Fruit fly (Drosophila melanogaster) whole organism, embryonic: ENCODE measurements around the gene CG5515.
A peak's percentile ranks its signal among the peaks of the same experiment; 100 is the strongest.

Experiments
- Atf-2 ChIP-seq: fragments of 200-800 bp; sonication (Bioruptor generic); optimal IDR thresholded peaks from 2 replicates; lab custom pipeline; 2016; ENCODE audit warnings: missing biosample characterization, missing genetic modification characterization
- CG11085 ChIP-seq: fragments of 200-800 bp; sonication (Bioruptor generic); IDR thresholded peaks from 2 replicates; pipeline ENCODE4 v1.3.6; 2022; ENCODE audit warnings: missing biosample characterization, missing genetic modification characterization
- CG11723 ChIP-seq: fragments of 200-800 bp; sonication (Bioruptor generic); optimal IDR thresholded peaks from 2 replicates; lab custom pipeline; 2017; ENCODE audit warnings: missing biosample characterization, mild to moderate bottlenecking, missing genetic modification characterization
- CG12071 ChIP-seq: fragments of 200-800 bp; sonication (Bioruptor generic); optimal IDR thresholded peaks from 3 replicates; lab custom pipeline; 2018; ENCODE audit warnings: missing biosample characterization, mild to moderate bottlenecking, missing genetic modification characterization
- CG12299 ChIP-seq: fragments of 200-800 bp; sonication (Bioruptor generic); optimal IDR thresholded peaks from 2 replicates; lab custom pipeline; 2018; ENCODE audit warnings: missing biosample characterization, mild to moderate bottlenecking, missing genetic modification characterization
- CG12744 ChIP-seq: fragments of 200-800 bp; sonication (Bioruptor generic); optimal IDR thresholded peaks from 2 replicates; lab custom pipeline; 2016; ENCODE audit warnings: missing biosample characterization, missing genetic modification characterization
- CG13287 ChIP-seq: fragments of 200-800 bp; sonication (Bioruptor generic); IDR thresholded peaks from 2 replicates; pipeline ENCODE4 v1.3.6; 2022; ENCODE audit warnings: missing biosample characterization, missing genetic modification characterization; ENCODE audit not compliant: partially characterized antibody
- CG14710 ChIP-seq: fragments of 200-800 bp; sonication (Bioruptor generic); optimal IDR thresholded peaks from 3 replicates; lab custom pipeline; 2019; ENCODE audit warnings: missing biosample characterization, mild to moderate bottlenecking, missing genetic modification characterization, moderate library complexity
- CG17359 ChIP-seq: fragments of 200-800 bp; sonication (Bioruptor generic); optimal IDR thresholded peaks from 3 replicates; lab custom pipeline; 2018; ENCODE audit warnings: missing biosample characterization, mild to moderate bottlenecking, missing genetic modification characterization, moderate library complexity
- CG3065 ChIP-seq: fragments of 200-800 bp; sonication (Bioruptor generic); optimal IDR thresholded peaks from 2 replicates; lab custom pipeline; 2016; ENCODE audit warnings: missing biosample characterization, missing genetic modification characterization
- CG32532 ChIP-seq: fragments of 200-800 bp; sonication (Bioruptor generic); IDR thresholded peaks from 2 replicates; pipeline ENCODE4 v1.3.6; 2022; ENCODE audit warnings: missing biosample characterization, missing genetic modification characterization
- CG3281 ChIP-seq: fragments of 200-800 bp; sonication (Bioruptor generic); optimal IDR thresholded peaks from 3 replicates; lab custom pipeline; 2017; ENCODE audit warnings: missing biosample characterization, mild to moderate bottlenecking, missing genetic modification characterization
- CG3726 ChIP-seq: fragments of 200-800 bp; sonication (Bioruptor generic); IDR thresholded peaks from 3 replicates; pipeline ENCODE4, ENCODE4 v1.3.6; 2022; ENCODE audit warnings: missing biosample characterization, missing genetic modification characterization
- CG4360 ChIP-seq: fragments of 200-800 bp; sonication (Bioruptor generic); IDR thresholded peaks from 2 replicates; pipeline ENCODE4 v1.3.6; 2022; ENCODE audit warnings: missing biosample characterization, missing genetic modification characterization
- CG6272 ChIP-seq: fragments of 200-800 bp; sonication (Bioruptor generic); IDR thresholded peaks from 2 replicates; pipeline ENCODE4 v1.3.6; 2022; ENCODE audit warnings: missing biosample characterization, missing genetic modification characterization
- CG6654 ChIP-seq: fragments of 200-800 bp; sonication (Bioruptor generic); optimal IDR thresholded peaks from 2 replicates; lab custom pipeline; 2017; ENCODE audit warnings: missing biosample characterization, mild to moderate bottlenecking, missing genetic modification characterization
- CG6813 ChIP-seq: fragments of 200-800 bp; sonication (Bioruptor generic); optimal IDR thresholded peaks from 2 replicates; lab custom pipeline; 2017; ENCODE audit warnings: missing biosample characterization, missing genetic modification characterization, mild to moderate bottlenecking, moderate library complexity, missing genetic modification reagents
- CG7556 ChIP-seq: fragments of 200-800 bp; sonication (Bioruptor generic); optimal IDR thresholded peaks from 2 replicates; lab custom pipeline; 2017; ENCODE audit warnings: missing biosample characterization, mild to moderate bottlenecking, missing genetic modification characterization
- CG7987 ChIP-seq: fragments of 200-800 bp; sonication (Bioruptor generic); optimal IDR thresholded peaks from 2 replicates; lab custom pipeline; 2018; ENCODE audit warnings: missing biosample characterization, mild to moderate bottlenecking, missing genetic modification characterization, moderate library complexity
- CG8089 ChIP-seq: fragments of 200-800 bp; sonication (Bioruptor generic); optimal IDR thresholded peaks from 3 replicates; lab custom pipeline; 2016; ENCODE audit warnings: missing biosample characterization, missing genetic modification characterization
- CG8924 ChIP-seq: fragments of 200-800 bp; optimal IDR thresholded peaks from 3 replicates; lab custom pipeline; 2019; ENCODE audit warnings: missing biosample characterization, mild to moderate bottlenecking, missing genetic modification characterization, moderate library complexity
- CkIIα-i1 ChIP-seq: fragments of 200-800 bp; sonication (Bioruptor generic); IDR thresholded peaks from 2 replicates; pipeline ENCODE4 v1.3.6; 2022; ENCODE audit warnings: missing biosample characterization, missing genetic modification characterization
- HmgZ ChIP-seq: fragments of 200-800 bp; sonication (Bioruptor generic); optimal IDR thresholded peaks from 2 replicates; lab custom pipeline; 2018; ENCODE audit warnings: missing biosample characterization, mild to moderate bottlenecking, missing genetic modification characterization
- Hr39 ChIP-seq: fragments of >200 bp; optimal IDR thresholded peaks from 2 replicates; lab custom pipeline; 2017
- Med ChIP-seq: fragments of 200-800 bp; sonication (Bioruptor generic); peaks from one replicate; lab custom pipeline; 2016; ENCODE audit warnings: missing biosample characterization, missing genetic modification characterization, mild to moderate bottlenecking, inconsistent platforms, moderate library complexity
- Mrtf ChIP-seq: fragments of 200-800 bp; sonication (Bioruptor generic); IDR thresholded peaks from 3 replicates; pipeline ENCODE4 v1.3.6; 2022; ENCODE audit warnings: missing biosample characterization, missing genetic modification characterization
- NC2α ChIP-seq: fragments of 200-800 bp; sonication (Bioruptor generic); optimal IDR thresholded peaks from 2 replicates; lab custom pipeline; 2016; ENCODE audit warnings: missing biosample characterization, missing genetic modification characterization
- Oli ChIP-seq: fragments of 200-800 bp; sonication (Bioruptor generic); optimal IDR thresholded peaks from 2 replicates; lab custom pipeline; 2018; ENCODE audit warnings: missing biosample characterization, mild to moderate bottlenecking, missing genetic modification characterization, moderate library complexity
- Scr ChIP-seq: fragments of 200-800 bp; sonication (Bioruptor generic); IDR thresholded peaks from 2 replicates; pipeline ENCODE4 v1.3.6; 2022; ENCODE audit warnings: missing biosample characterization, missing genetic modification characterization; ENCODE audit not compliant: partially characterized antibody
- Usf ChIP-seq: fragments of 200-800 bp; sonication (Bioruptor generic); optimal IDR thresholded peaks from 2 replicates; lab custom pipeline; 2017; ENCODE audit warnings: missing genotype, missing biosample characterization, missing genetic modification characterization
- ab ChIP-seq: fragments of 200-800 bp; sonication (Bioruptor generic); optimal IDR thresholded peaks from 2 replicates; lab custom pipeline; 2016; ENCODE audit warnings: missing biosample characterization, missing genetic modification characterization
- ac ChIP-seq: fragments of 200-800 bp; sonication (Bioruptor generic); optimal IDR thresholded peaks from 3 replicates; lab custom pipeline; 2017; ENCODE audit warnings: missing biosample characterization, mild to moderate bottlenecking, missing genetic modification characterization
- az2 ChIP-seq: fragments of 200-800 bp; sonication (Bioruptor generic); optimal IDR thresholded peaks from 3 replicates; lab custom pipeline; 2016; ENCODE audit warnings: missing biosample characterization, missing genetic modification characterization
- bsh ChIP-seq, 2 experiments: fragments of 200-800 bp; sonication (Bioruptor generic); optimal IDR thresholded peaks; 2 replicates each; lab custom pipeline; 2017 to 2018; ENCODE audit warnings: mild to moderate bottlenecking in 2 of 2, missing biosample characterization in 2 of 2, missing genetic modification characterization in 2 of 2, moderate library complexity in 1 of 2
- dimm ChIP-seq: fragments of 200-800 bp; sonication (Bioruptor generic); IDR thresholded peaks from 2 replicates; pipeline ENCODE4 v1.3.6; 2022; ENCODE audit warnings: missing biosample characterization, missing genetic modification characterization
- fd102C ChIP-seq: fragments of 200-800 bp; sonication (Bioruptor generic); optimal IDR thresholded peaks from 2 replicates; lab custom pipeline; 2018; ENCODE audit warnings: missing biosample characterization, mild to moderate bottlenecking, missing genetic modification characterization, moderate library complexity
- fd96Cb ChIP-seq: fragments of 200-800 bp; sonication (Bioruptor generic); optimal IDR thresholded peaks from 2 replicates; lab custom pipeline; 2018; ENCODE audit warnings: missing biosample characterization, mild to moderate bottlenecking, missing genetic modification characterization, moderate library complexity
- grn ChIP-seq: fragments of 200-800 bp; sonication (Bioruptor generic); optimal IDR thresholded peaks from 3 replicates; lab custom pipeline; 2017; ENCODE audit warnings: missing biosample characterization, missing genetic modification characterization
- h ChIP-seq: fragments of >200 bp; optimal IDR thresholded peaks from 2 replicates; lab custom pipeline; 2017
- hkb ChIP-seq, 2 experiments: fragments of 200-800 bp in 1 of 2; fragments of >200 bp in 1 of 2; sonication (Bioruptor generic) in 1 of 2; IDR thresholded peaks in 1 of 2; optimal IDR thresholded peaks in 1 of 2; 2 replicates each; pipeline versions ENCODE4 v1.3.6 to Lab custom; 2017 to 2022; ENCODE audit warnings: missing biosample characterization in 1 of 2, missing genetic modification characterization in 1 of 2
- mld ChIP-seq: fragments of 200-800 bp; sonication (Bioruptor generic); IDR thresholded peaks from 3 replicates; pipeline ENCODE4 v1.3.6; 2022; ENCODE audit warnings: missing biosample characterization, missing genetic modification characterization; ENCODE audit not compliant: partially characterized antibody
- org-1 ChIP-seq: fragments of 200-800 bp; sonication (Bioruptor generic); optimal IDR thresholded peaks from 2 replicates; lab custom pipeline; 2017; ENCODE audit warnings: missing biosample characterization, missing genetic modification characterization
- prd ChIP-seq, 3 experiments: fragments of >200 bp in 2 of 3; fragments of 200-800 bp in 1 of 3; sonication (Bioruptor generic) in 1 of 3; optimal IDR thresholded peaks in 2 of 3; IDR thresholded peaks in 1 of 3; 2 replicates in 2 of 3; 3 replicates in 1 of 3; pipeline versions ENCODE4 v1.3.6 to Lab custom; 2017 to 2022; ENCODE audit warnings: missing biosample characterization in 1 of 3, missing genetic modification characterization in 1 of 3
- repo ChIP-seq: fragments of 200-800 bp; sonication (Bioruptor generic); optimal IDR thresholded peaks from 2 replicates; lab custom pipeline; 2016; ENCODE audit warnings: missing biosample characterization, missing genetic modification characterization
- scrt ChIP-seq: fragments of 200-800 bp; sonication (Bioruptor generic); optimal IDR thresholded peaks from 2 replicates; lab custom pipeline; 2018; ENCODE audit warnings: missing biosample characterization, mild to moderate bottlenecking, missing genetic modification characterization, moderate library complexity
- stc ChIP-seq: fragments of 200-800 bp; sonication (Bioruptor generic); IDR thresholded peaks from 2 replicates; pipeline ENCODE4 v1.3.6; 2022; ENCODE audit warnings: missing biosample characterization, missing genetic modification characterization
- stwl ChIP-seq: fragments of 200-800 bp; sonication (Bioruptor generic); optimal IDR thresholded peaks from 3 replicates; lab custom pipeline; 2018; ENCODE audit warnings: missing biosample characterization, mild to moderate bottlenecking, missing genetic modification characterization, moderate library complexity
- tio ChIP-seq: fragments of 200-800 bp; sonication (Bioruptor generic); optimal IDR thresholded peaks from 2 replicates; lab custom pipeline; 2017; ENCODE audit warnings: missing biosample characterization, missing genetic modification characterization, inconsistent platforms
- trh ChIP-seq: fragments of 200-800 bp; sonication (Bioruptor generic); optimal IDR thresholded peaks from 2 replicates; lab custom pipeline; 2016; ENCODE audit warnings: missing biosample characterization, missing genetic modification characterization
- vnd ChIP-seq: fragments of 200-800 bp; sonication (Bioruptor generic); IDR thresholded peaks from 3 replicates; pipeline ENCODE4 v1.3.6; 2022; ENCODE audit warnings: missing biosample characterization, missing genetic modification characterization; ENCODE audit not compliant: partially characterized antibody

CG5515 gene

dm6 chr3R:24193373-24193879 is 4.7 kb upstream of the CG5515 start, which contains the start of the genes SMC6 and CG6204 (continued):
- TF ChIP-seq CG12744 (peak; percentile 80), NC2α (GFP tag; lab: Kevin White, UChicago) (peak; percentile 63), Hr39 (lab: Kevin White, UChicago) (no peak), hkb (optimal IDR thresholded peaks at IDR 0.05; lab: Kevin White, UChicago) (no peak), hkb (GFP tag; IDR thresholded peaks at IDR 0.05; lab: Robert Waterston, UW) (peak; percentile 95), Med (GFP tag; lab: Kevin White, UChicago) (peak; percentile 96), Oli (tag; lab: Kevin White, UChicago) (peak; percentile 96), stwl (tag; lab: Kevin White, UChicago) (peak; percentile 73), CG6272 (GFP tag; lab: Robert Waterston, UW) (peak; percentile 94), org-1 (GFP tag; lab: Kevin White, UChicago) (peak; percentile 88), trh (GFP tag; lab: Kevin White, UChicago) (peak; percentile 78), prd (optimal IDR thresholded peaks at IDR 0.05; lab: Kevin White, UChicago) (no peak), prd (GFP tag; IDR thresholded peaks at IDR 0.05; lab: Robert Waterston, UW) (peak; percentile 97), CG32532 (peak; percentile 96), CG7987 (GFP tag; lab: Kevin White, UChicago) (peak; percentile 72), CG11085 (peak; percentile 86), CG11723 (GFP tag; lab: Kevin White, UChicago) (peak; percentile 75), Scr (GFP tag; lab: Robert Waterston, UW) (peak; percentile 59), ab (GFP tag; lab: Kevin White, UChicago) (peak; percentile 39), Atf-2 (peak; percentile 71), CG7556 (GFP tag; lab: Kevin White, UChicago) (peak; percentile 93), CG8089 (GFP tag; lab: Kevin White, UChicago) (peak; percentile 53), bsh (GFP tag; optimal IDR thresholded peaks at IDR 0.05; lab: Kevin White, UChicago) (peak; percentile 72 to 94), CG12071 (GFP tag; lab: Kevin White, UChicago) (peak; percentile 89), CG6813 (GFP tag; lab: Kevin White, UChicago) (peak; percentile 81), vnd (GFP tag; lab: Robert Waterston, UW) (no peak), fd96Cb (tag; lab: Kevin White, UChicago) (peak; percentile 95), Usf (peak; percentile 88), HmgZ (tag; lab: Kevin White, UChicago) (peak; percentile 96), az2 (GFP tag; lab: Kevin White, UChicago) (peak; percentile 90), CkIIα-i1 (GFP tag; lab: Robert Waterston, UW) (peak; percentile 70; the same call in 1 of the 2 replicates), CG4360 (peak; percentile 59), CG3726 (GFP tag; lab: Robert Waterston, UW) (peak; percentile 86), scrt (GFP tag; lab: Kevin White, UChicago) (no peak), tio (peak; percentile 92), fd102C (GFP tag; lab: Kevin White, UChicago) (peak; percentile 52), Mrtf (GFP tag; lab: Robert Waterston, UW) (peak; percentile 90), repo (GFP tag; lab: Kevin White, UChicago) (peak; percentile 68), stc (GFP tag; lab: Robert Waterston, UW) (peak; percentile 95), CG8924 (peak; percentile 95), grn (GFP tag; lab: Kevin White, UChicago) (no peak), mld (no peak), CG3065 (peak; percentile 65), CG17359 (tag; lab: Kevin White, UChicago) (peak; percentile 95), CG6654 (GFP tag; lab: Kevin White, UChicago) (peak; percentile 66), dimm (GFP tag; lab: Robert Waterston, UW) (peak; percentile 75), CG14710 (tag; lab: Kevin White, UChicago) (peak; percentile 94), CG12299 (peak; percentile 92), h (no peak), CG3281 (GFP tag; lab: Kevin White, UChicago) (peak; percentile 95), CG13287 (GFP tag; lab: Robert Waterston, UW) (peak; percentile 52), ac (GFP tag; lab: Kevin White, UChicago) (peak; percentile 53)
